Worm (Caenorhabditis elegans): ENCODE measurements around the gene sgn-1.

sgn-1 gene

DNA sequence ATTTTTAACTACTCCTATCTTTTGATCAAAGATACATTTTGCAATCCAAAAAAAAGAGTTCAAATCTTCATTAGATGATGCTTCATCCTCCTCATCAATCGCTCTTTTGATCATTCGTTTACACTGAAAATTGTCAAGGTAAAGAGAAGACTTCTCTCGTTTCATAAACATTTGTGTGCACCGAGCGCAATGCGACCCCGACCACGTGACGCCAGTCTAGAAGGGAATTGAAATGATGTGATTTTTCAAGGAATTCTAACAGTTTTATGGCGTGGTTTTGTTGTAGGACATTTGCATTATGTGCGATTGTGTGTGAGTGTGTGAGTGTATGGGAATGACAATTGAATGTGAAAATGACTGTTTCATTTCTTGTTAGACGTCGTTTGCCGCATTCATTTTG, 42.2 kb downstream of the sgn-1 start (continued):
- TF ChIP-seq tra-1 (GFP tag; IDR thresholded peaks at IDR 0.05) (peak; percentile 49; the same call in 1 of the 2 replicates), snpc-1.2 (GFP tag; IDR thresholded peaks at IDR 0.05) (no peak), lin-15B (tag; optimal IDR thresholded peaks at IDR 0.05) (no peak), hmg-1.1 (GFP tag; IDR thresholded peaks at IDR 0.05) (no peak), daf-16 (GFP tag; optimal IDR thresholded peaks at IDR 0.05) (peak in 1 of 2 experiments; percentile 48), daf-16 (tag; optimal IDR thresholded peaks at IDR 0.05) (peak; percentile 40), ceh-28 (tag; optimal IDR thresholded peaks at IDR 0.05) (no peak), spr-3 (GFP tag; optimal IDR thresholded peaks at IDR 0.05) (no peak), aly-2 (tag; optimal IDR thresholded peaks at IDR 0.05) (no peak), F26F4.8 (GFP tag; conservative IDR thresholded peaks at IDR 0.05) (no peak), ama-1 (optimal IDR thresholded peaks at IDR 0.05) (no peak), lim-7 (GFP tag; IDR thresholded peaks at IDR 0.05) (no peak), sdz-12 (GFP tag; optimal IDR thresholded peaks at IDR 0.05) (no peak), daf-12 (tag; optimal IDR thresholded peaks at IDR 0.05) (no peak), mdl-1 (tag; optimal IDR thresholded peaks at IDR 0.05) (peak in 1 of 2 experiments; percentile 54), ceh-32 (tag; optimal IDR thresholded peaks at IDR 0.05; ENCODE audit: poor library complexity) (no peak), lin-39 (tag; optimal IDR thresholded peaks at IDR 0.05) (no peak), ztf-7 (tag; optimal IDR thresholded peaks at IDR 0.05) (no peak), dmd-6 (GFP tag; IDR thresholded peaks at IDR 0.05) (peak; percentile 63), aha-1 (tag) (peak; percentile 97), vab-7 (GFP tag; IDR thresholded peaks at IDR 0.05) (no peak), dve-1 (tag; optimal IDR thresholded peaks at IDR 0.05; ENCODE audit: insufficient read depth) (peak; percentile 20), hlh-11 (tag; optimal IDR thresholded peaks at IDR 0.05) (peak; percentile 62), dmd-9 (GFP tag; IDR thresholded peaks at IDR 0.05) (no peak), arid-1 (GFP tag; conservative IDR thresholded peaks at IDR 0.05) (no peak), pqm-1 (tag; optimal IDR thresholded peaks at IDR 0.05) (no peak), pha-4 (GFP tag; IDR thresholded peaks at IDR 0.05) (no peak), pha-4 (tag; optimal IDR thresholded peaks at IDR 0.05) (no peak)

- TF ChIP-seq attf-4 (tag; optimal IDR thresholded peaks at IDR 0.05), result no peak
- TF ChIP-seq lsy-2 (tag; optimal IDR thresholded peaks at IDR 0.05), result peak in 1 of 2 experiments; percentile 42
- TF ChIP-seq ceh-20 (GFP tag; IDR thresholded peaks at IDR 0.05), result peak; percentile 40; the same call in 1 of the 2 replicates
- TF ChIP-seq pha-4 (GFP tag; IDR thresholded peaks at IDR 0.05), result no peak
- no peak for TF ChIP-seq pha-4 (tag; optimal IDR thresholded peaks at IDR 0.05)
- TF ChIP-seq nhr-11 (tag; optimal IDR thresholded peaks at IDR 0.05), result peak; percentile 14
- TF ChIP-seq F10B5.3 (tag; optimal IDR thresholded peaks at IDR 0.05), result no peak
- peak; percentile 39 for TF ChIP-seq nhr-10 (tag; optimal IDR thresholded peaks at IDR 0.05)
- TF ChIP-seq snpc-4 (tag; optimal IDR thresholded peaks at IDR 0.05), result no peak
- peak; percentile 52 for TF ChIP-seq gei-8 (GFP tag; optimal IDR thresholded peaks at IDR 0.05)
- TF ChIP-seq madf-5 (GFP tag; IDR thresholded peaks at IDR 0.05), result no peak
- TF ChIP-seq zip-2 (tag; optimal IDR thresholded peaks at IDR 0.05), result no peak
- peak; percentile 87 for TF ChIP-seq lin-1 (GFP tag; IDR thresholded peaks at IDR 0.05)
- TF ChIP-seq egl-43 (GFP tag; IDR thresholded peaks at IDR 0.05), result no peak
- no peak for TF ChIP-seq Y48G9A.11 (GFP tag; IDR thresholded peaks at IDR 0.05)
- peak; percentile 87 for TF ChIP-seq hlh-11 (tag; optimal IDR thresholded peaks at IDR 0.05)
- peak; percentile 22 for TF ChIP-seq nhr-102 (tag; optimal IDR thresholded peaks at IDR 0.05)
- TF ChIP-seq mdt-29 (GFP tag; IDR thresholded peaks at IDR 0.05), result peak; percentile 62; the same call in 1 of the 2 replicates
- TF ChIP-seq skn-1 (tag; optimal IDR thresholded peaks at IDR 0.05), result no peak
- TF ChIP-seq dmd-8 (GFP tag; IDR thresholded peaks at IDR 0.05), result no peak
- no peak for TF ChIP-seq lin-29 (GFP tag; IDR thresholded peaks at IDR 0.05)
- peak; percentile 98 for TF ChIP-seq aha-1 (tag)
- TF ChIP-seq daf-16 (GFP tag; optimal IDR thresholded peaks at IDR 0.05), result no peak
- TF ChIP-seq daf-16 (tag; optimal IDR thresholded peaks at IDR 0.05), result peak; percentile 83
- no peak for TF ChIP-seq duxl-1 (tag; optimal IDR thresholded peaks at IDR 0.05; ENCODE audit: poor library complexity)
- TF ChIP-seq dve-1 (tag; optimal IDR thresholded peaks at IDR 0.05; ENCODE audit: insufficient read depth), result peak; percentile 75
- no peak for TF ChIP-seq ceh-32 (tag; optimal IDR thresholded peaks at IDR 0.05; ENCODE audit: poor library complexity)
- no peak for TF ChIP-seq rbr-2 (tag; optimal IDR thresholded peaks at IDR 0.05)
- TF ChIP-seq tra-1 (GFP tag; IDR thresholded peaks at IDR 0.05), result peak; percentile 84
- TF ChIP-seq mxl-3 (GFP tag; optimal IDR thresholded peaks at IDR 0.05), result peak; percentile 35
- TF ChIP-seq madf-9 (GFP tag; conservative IDR thresholded peaks at IDR 0.05), result 0 out of 2 replicates have a peak, but pooled peaks have one; percentile 27
- no peak for TF ChIP-seq ceh-28 (tag; optimal IDR thresholded peaks at IDR 0.05)
These were observed 43.0 kb downstream of the sgn-1 start for ce11 chrII:8740326-8740949.
